Worm (Caenorhabditis elegans): Measurements from ENCODE around the gene Y62H9A.10.

Gene Y62H9A.10

ce11 chrX:11852494-11852893, 50.1 kb downstream of the Y62H9A.10 start, which contains the start of gene xtr-1:
Gene xtr-1 (plus strand): TSS chrX:11852794.
- TF ChIP-seq unc-39 (tag; optimal IDR thresholded peaks at IDR 0.05), result no peak
- no peak for TF ChIP-seq mab-5 (tag; optimal IDR thresholded peaks at IDR 0.05)
- TF ChIP-seq elt-3 (tag; optimal IDR thresholded peaks at IDR 0.05), result no peak
- no peak for TF ChIP-seq mls-2 (tag; optimal IDR thresholded peaks at IDR 0.05)
- no peak for TF ChIP-seq hlh-1 (tag; optimal IDR thresholded peaks at IDR 0.05)
- no peak for TF ChIP-seq cnd-1 (tag; optimal IDR thresholded peaks at IDR 0.05)
- no peak for TF ChIP-seq sptf-1 (tag; optimal IDR thresholded peaks at IDR 0.05)
- TF ChIP-seq lin-32 (GFP tag; optimal IDR thresholded peaks at IDR 0.05), result no peak
- no peak for TF ChIP-seq ztf-11 (tag; optimal IDR thresholded peaks at IDR 0.05)
- TF ChIP-seq tbx-8 (GFP tag; optimal IDR thresholded peaks at IDR 0.05), result no peak
- no peak for TF ChIP-seq unc-62 (GFP tag; optimal IDR thresholded peaks at IDR 0.05)
- no peak for TF ChIP-seq snpc-4 (tag; optimal IDR thresholded peaks at IDR 0.05)
- no peak for TF ChIP-seq drap-1 (GFP tag; optimal IDR thresholded peaks at IDR 0.05)
